Fruit fly (Drosophila melanogaster) whole organism: ENCODE results near the gene CG13784.

Source experiments
- psq ChIP-seq: fragments of >200 bp; optimal IDR thresholded peaks from 2 replicates; lab custom pipeline; 2017
- usp ChIP-seq: fragments of >200 bp; optimal IDR thresholded peaks from 2 replicates; lab custom pipeline; 2017; ENCODE audit warnings: missing biosample characterization, missing genetic modification characterization, mixed read lengths

dm6 chr2L:7188530-7188996, 31.3 kb downstream of the CG13784 start:
- no peak for TF ChIP-seq usp (GFP tag; lab: Kevin White, UChicago)
- no peak for TF ChIP-seq psq (lab: Kevin White, UChicago)
